Comparison of ENCODE assay signal across 3 fruit fly cellular contexts in the genomic region with DNA sequence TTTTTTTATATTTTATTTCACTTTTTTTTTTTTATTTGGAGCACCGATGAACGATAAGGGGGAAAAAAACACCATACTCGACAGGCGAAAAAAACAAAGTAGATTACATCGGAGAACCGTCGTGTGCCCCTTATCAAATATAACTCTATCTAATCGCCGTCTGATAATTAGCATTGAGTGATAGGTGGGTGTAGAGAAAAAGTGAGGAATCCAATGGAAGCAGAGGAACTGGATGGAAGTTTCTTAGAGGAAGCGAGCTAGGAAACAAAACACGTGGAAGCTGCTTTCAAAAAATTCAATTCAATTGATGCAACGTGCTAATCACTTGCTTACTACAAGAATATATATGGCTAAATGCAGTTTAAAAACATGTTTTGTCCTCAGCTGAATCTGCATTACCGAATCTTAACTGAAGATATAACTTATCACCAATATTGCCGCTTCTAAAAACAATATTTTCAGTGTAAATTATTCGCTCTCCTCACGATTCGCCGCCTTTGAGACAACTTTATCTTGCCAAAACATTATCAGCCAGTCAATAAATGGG.
TF ChIP-seq lines count a peak whose summit lies in the region.

No protein-coding gene starts in this region.

TF ChIP-seq in whole organism, embryonic, 481 proteins besides CTCF, POLR2A, EP300 and RAD21 (continued from another document and continues in another):
- peak; percentile 31 for TF ChIP-seq CG10209 (GFP tag; optimal IDR thresholded peaks at IDR 0.05; lab: Kevin White, UChicago)
- TF ChIP-seq cwo (GFP tag; optimal IDR thresholded peaks at IDR 0.05; lab: Kevin White, UChicago) = peak; percentile 46
- 0 out of 2 replicates have a peak, but pooled peaks have one; percentile 4 for TF ChIP-seq H2.0 (GFP tag; IDR thresholded peaks at IDR 0.05; lab: Robert Waterston, UW)
- peak; percentile 50 for TF ChIP-seq CG34376 (GFP tag; optimal IDR thresholded peaks at IDR 0.05; lab: Kevin White, UChicago)
- peak; percentile 17 for TF ChIP-seq CG1233 (GFP tag; optimal IDR thresholded peaks at IDR 0.05; lab: Kevin White, UChicago)
- peak; percentile 48 for TF ChIP-seq Hmr (GFP tag; optimal IDR thresholded peaks at IDR 0.05; lab: Kevin White, UChicago)
- TF ChIP-seq so (GFP tag; IDR thresholded peaks at IDR 0.05; lab: Robert Waterston, UW) = no peak
- peak; percentile 88 for TF ChIP-seq CG32772 (GFP tag; IDR thresholded peaks at IDR 0.05; lab: Robert Waterston, UW)
- peak; percentile 42; the same call in 1 of the 2 replicates for TF ChIP-seq slbo (GFP tag; IDR thresholded peaks at IDR 0.05; lab: Robert Waterston, UW)
- peak; percentile 44 for TF ChIP-seq mirr (GFP tag; optimal IDR thresholded peaks at IDR 0.05; lab: Kevin White, UChicago)
- TF ChIP-seq CG13894 (tag; optimal IDR thresholded peaks at IDR 0.05; lab: Kevin White, UChicago) = no peak
- TF ChIP-seq zfh1 (GFP tag; IDR thresholded peaks at IDR 0.05; lab: Robert Waterston, UW) = no peak
- TF ChIP-seq CG13123 (GFP tag; optimal IDR thresholded peaks at IDR 0.05; lab: Kevin White, UChicago) = no peak
- TF ChIP-seq CG4730 (GFP tag; IDR thresholded peaks at IDR 0.05; lab: Robert Waterston, UW) = no peak
- TF ChIP-seq sens-2 (GFP tag; IDR thresholded peaks at IDR 0.05; lab: Robert Waterston, UW) = no peak
- TF ChIP-seq Deaf1 (tag; optimal IDR thresholded peaks at IDR 0.05; lab: Kevin White, UChicago) = peak; percentile 44
- no peak for TF ChIP-seq Nf-YB (GFP tag; optimal IDR thresholded peaks at IDR 0.05; lab: Kevin White, UChicago)
- TF ChIP-seq btn (GFP tag; optimal IDR thresholded peaks at IDR 0.05; lab: Kevin White, UChicago) = no peak
- no peak for TF ChIP-seq ERR (GFP tag; optimal IDR thresholded peaks at IDR 0.05; lab: Kevin White, UChicago)
- TF ChIP-seq CkIIα-i1 (GFP tag; IDR thresholded peaks at IDR 0.05; lab: Robert Waterston, UW) = no peak
- TF ChIP-seq CG12659 (GFP tag; optimal IDR thresholded peaks at IDR 0.05; lab: Kevin White, UChicago) = peak; percentile 8
- TF ChIP-seq Fer1 (GFP tag; optimal IDR thresholded peaks at IDR 0.05; lab: Kevin White, UChicago) = peak; percentile 20
- TF ChIP-seq CG17612 (GFP tag; IDR thresholded peaks at IDR 0.05; lab: Robert Waterston, UW) = no peak
- TF ChIP-seq nau (GFP tag; optimal IDR thresholded peaks at IDR 0.05; lab: Kevin White, UChicago) = no peak
- peak; percentile 82 for TF ChIP-seq sens (GFP tag; lab: Kevin White, UChicago)
- TF ChIP-seq Mad (GFP tag; optimal IDR thresholded peaks at IDR 0.05; lab: Kevin White, UChicago) = no peak
- TF ChIP-seq HLH4C (GFP tag; IDR thresholded peaks at IDR 0.05; lab: Robert Waterston, UW; ENCODE audit: partially characterized antibody) = no peak
- TF ChIP-seq dpn (GFP tag; optimal IDR thresholded peaks at IDR 0.05; lab: Kevin White, UChicago) = peak in 1 of 2 experiments; percentile 9
- no peak for TF ChIP-seq dmrt11E (tag; optimal IDR thresholded peaks at IDR 0.05; lab: Kevin White, UChicago)
- TF ChIP-seq Ada2b (GFP tag; IDR thresholded peaks at IDR 0.05; lab: Robert Waterston, UW) = no peak
- TF ChIP-seq CG1529 (GFP tag; optimal IDR thresholded peaks at IDR 0.05; lab: Kevin White, UChicago) = no peak
- TF ChIP-seq CG6254 (GFP tag; optimal IDR thresholded peaks at IDR 0.05; lab: Kevin White, UChicago) = no peak
- TF ChIP-seq Hey (tag; optimal IDR thresholded peaks at IDR 0.05; lab: Kevin White, UChicago) = peak; percentile 48
- no peak for TF ChIP-seq sisA (GFP tag; IDR thresholded peaks at IDR 0.05; lab: Robert Waterston, UW)
- TF ChIP-seq z (GFP tag; IDR thresholded peaks at IDR 0.05; lab: Robert Waterston, UW) = 0 out of 3 replicates have a peak, but pooled peaks have one; percentile 38
- no peak for TF ChIP-seq ap (GFP tag; IDR thresholded peaks at IDR 0.05; lab: Robert Waterston, UW)
- no peak for TF ChIP-seq CG13287 (GFP tag; IDR thresholded peaks at IDR 0.05; lab: Robert Waterston, UW; ENCODE audit: partially characterized antibody)
- TF ChIP-seq CG8281 (tag; optimal IDR thresholded peaks at IDR 0.05; lab: Kevin White, UChicago) = no peak
- no peak for TF ChIP-seq CG8290 (GFP tag; optimal IDR thresholded peaks at IDR 0.05; lab: Kevin White, UChicago)
- peak in 1 of 2 experiments; percentile 51 for TF ChIP-seq CG8290 (tag; optimal IDR thresholded peaks at IDR 0.05; lab: Kevin White, UChicago)
- peak; percentile 56 for TF ChIP-seq BtbVII (GFP tag; optimal IDR thresholded peaks at IDR 0.05; lab: Kevin White, UChicago)
- peak; percentile 74 for TF ChIP-seq corto (GFP tag; optimal IDR thresholded peaks at IDR 0.05; lab: Kevin White, UChicago)

TF ChIP-seq in whole organism, prepupa, 60 proteins besides CTCF, POLR2A, EP300 and RAD21 (continued from another document):
- TF ChIP-seq Ets21C (GFP tag; optimal IDR thresholded peaks at IDR 0.05; lab: Kevin White, UChicago) (no peak), fkh (GFP tag; optimal IDR thresholded peaks at IDR 0.05; lab: Kevin White, UChicago) (no peak), Smox (GFP tag; optimal IDR thresholded peaks at IDR 0.05; lab: Kevin White, UChicago) (peak; percentile 3), Blimp-1 (GFP tag; optimal IDR thresholded peaks at IDR 0.05; lab: Kevin White, UChicago) (no peak), Met (GFP tag; optimal IDR thresholded peaks at IDR 0.05; lab: Kevin White, UChicago) (peak; percentile 25)

TF ChIP-seq in whole organism, wandering third instar larva, 38 proteins besides CTCF, POLR2A, EP300 and RAD21 (continued from another document):
- TF ChIP-seq dl (GFP tag; optimal IDR thresholded peaks at IDR 0.05; lab: Kevin White, UChicago; ENCODE audit: insufficient read depth in 1 of 2, partially characterized antibody in 2 of 2) (no peak), dmrt93B (GFP tag; optimal IDR thresholded peaks at IDR 0.05; lab: Kevin White, UChicago) (peak; percentile 36), usp (GFP tag; optimal IDR thresholded peaks at IDR 0.05; lab: Kevin White, UChicago) (no peak), Hnf4 (GFP tag; optimal IDR thresholded peaks at IDR 0.05; lab: Kevin White, UChicago) (no peak), Jra (GFP tag; optimal IDR thresholded peaks at IDR 0.05; lab: Kevin White, UChicago) (no peak)
TF ChIP-seq in whole organism, wandering third instar larva: peak in this region for 15.
